Worm (Caenorhabditis elegans) whole organism, L2 larva: ENCODE results near the gene znf-782.

Experiments
- C34F6.9 ChIP-seq: fragments of 150-350 bp; optimal IDR thresholded peaks from 2 replicates; lab custom pipeline; 2014; ENCODE audit warnings: missing biosample characterization, missing genetic modification characterization
- F13H6.1 ChIP-seq: sonication (generic microtip); optimal IDR thresholded peaks from 2 replicates; lab custom pipeline; 2016; ENCODE audit warnings: missing genetic modification characterization, missing compliant biosample characterization
- R02D3.7 ChIP-seq: fragments of 150-350 bp; optimal IDR thresholded peaks from 2 replicates; lab custom pipeline; 2014; ENCODE audit warnings: missing biosample characterization, missing genetic modification characterization
- Y55F3AM.14 ChIP-seq: fragments of 200-800 bp; sonication (Bioruptor generic); optimal IDR thresholded peaks from 2 replicates; lab custom pipeline; 2018; ENCODE audit warnings: mild to moderate bottlenecking, missing genetic modification characterization, missing compliant biosample characterization
- ZK546.5 ChIP-seq: sonication (generic microtip); optimal IDR thresholded peaks from 2 replicates; lab custom pipeline; 2017; ENCODE audit warnings: missing biosample characterization, missing genetic modification characterization
- alr-1 ChIP-seq: fragments of 150-350 bp; optimal IDR thresholded peaks from 2 replicates; lab custom pipeline; 2014; ENCODE audit warnings: missing biosample characterization, missing genetic modification characterization
- aly-2 ChIP-seq: fragments of 150-350 bp; optimal IDR thresholded peaks from 2 replicates; lab custom pipeline; 2014; ENCODE audit warnings: missing biosample characterization, missing genetic modification characterization
- ama-1 ChIP-seq: fragments of 150-350 bp; optimal IDR thresholded peaks from 2 replicates; lab custom pipeline; 2018; ENCODE audit warnings: inconsistent platforms
- blmp-1 ChIP-seq: sonication (generic microtip); optimal IDR thresholded peaks from 2 replicates; lab custom pipeline; 2017; ENCODE audit warnings: missing genetic modification characterization, mild to moderate bottlenecking, missing compliant biosample characterization, antibody characterized with exemption, moderate library complexity; ENCODE audit not compliant: insufficient read depth
- ceh-16 ChIP-seq: fragments of 150-350 bp; optimal IDR thresholded peaks from 2 replicates; lab custom pipeline; 2014; ENCODE audit warnings: missing biosample characterization, missing genetic modification characterization
- ceh-82 ChIP-seq: fragments of 150-350 bp; optimal IDR thresholded peaks from 2 replicates; lab custom pipeline; 2014; ENCODE audit warnings: missing biosample characterization, missing genetic modification characterization
- crh-2 ChIP-seq: sonication (generic microtip); optimal IDR thresholded peaks from 2 replicates; lab custom pipeline; 2017; ENCODE audit warnings: missing biosample characterization, missing genetic modification characterization
- dmd-4 ChIP-seq: sonication (generic microtip); optimal IDR thresholded peaks from 2 replicates; lab custom pipeline; 2017; ENCODE audit warnings: missing biosample characterization, missing genetic modification characterization
- egl-27 ChIP-seq: sonication (generic microtip); optimal IDR thresholded peaks from 3 replicates; lab custom pipeline; 2017; ENCODE audit warnings: missing biosample characterization, missing genetic modification reagents, missing genetic modification characterization
- elt-1 ChIP-seq: fragments of 150-350 bp; optimal IDR thresholded peaks from 2 replicates; lab custom pipeline; 2014; ENCODE audit warnings: missing biosample characterization, missing genetic modification characterization
- elt-3 ChIP-seq: sonication (generic microtip); optimal IDR thresholded peaks from 2 replicates; lab custom pipeline; 2017; ENCODE audit warnings: missing biosample characterization, missing genetic modification characterization
- fos-1 ChIP-seq: fragments of 150-350 bp; optimal IDR thresholded peaks from 2 replicates; lab custom pipeline; 2014; ENCODE audit warnings: missing biosample characterization, missing genetic modification characterization
- gmeb-1 ChIP-seq: fragments of 150-350 bp; optimal IDR thresholded peaks from 2 replicates; lab custom pipeline; 2014; ENCODE audit warnings: missing biosample characterization, missing genetic modification characterization
- lin-11 ChIP-seq: fragments of 150-350 bp; sonication (generic microtip); optimal IDR thresholded peaks from 2 replicates; lab custom pipeline; 2014; ENCODE audit warnings: missing biosample characterization, missing genetic modification characterization, inconsistent platforms, mixed read lengths
- lin-13 ChIP-seq: fragments of 150-350 bp; optimal IDR thresholded peaks from 2 replicates; lab custom pipeline; 2014; ENCODE audit warnings: missing biosample characterization, missing genetic modification reagents, missing genetic modification characterization
- lin-39 ChIP-seq: fragments of 150-350 bp; optimal IDR thresholded peaks from 2 replicates; lab custom pipeline; 2014; ENCODE audit warnings: missing biosample characterization, missing genetic modification reagents, missing genetic modification characterization
- lsy-2 ChIP-seq, 2 experiments: fragments of 150-350 bp in 1 of 2; sonication (generic microtip) in 1 of 2; optimal IDR thresholded peaks; 2 replicates each; lab custom pipeline; 2014 to 2017; ENCODE audit warnings: missing biosample characterization in 2 of 2, missing genetic modification characterization in 2 of 2
- mab-5 ChIP-seq: fragments of 150-350 bp; optimal IDR thresholded peaks from 2 replicates; lab custom pipeline; 2014; ENCODE audit warnings: missing biosample characterization, missing genetic modification characterization
- mbf-1 ChIP-seq: sonication (generic microtip); optimal IDR thresholded peaks from 2 replicates; lab custom pipeline; 2017; ENCODE audit warnings: missing biosample characterization, missing genetic modification characterization
- mdl-1 ChIP-seq, 2 experiments: fragments of 150-350 bp in 1 of 2; sonication (generic microtip) in 1 of 2; optimal IDR thresholded peaks; 2 replicates each; lab custom pipeline; 2017; ENCODE audit warnings: missing biosample characterization in 2 of 2, missing genetic modification characterization in 2 of 2
- nhr-10 ChIP-seq: sonication (generic microtip); optimal IDR thresholded peaks from 2 replicates; lab custom pipeline; 2017; ENCODE audit warnings: missing biosample characterization, missing genetic modification characterization
- nhr-11 ChIP-seq: fragments of 150-350 bp; optimal IDR thresholded peaks from 2 replicates; lab custom pipeline; 2014; ENCODE audit warnings: missing biosample characterization, missing genetic modification characterization
- nhr-12 ChIP-seq: fragments of 150-350 bp; optimal IDR thresholded peaks from 2 replicates; lab custom pipeline; 2014; ENCODE audit warnings: missing biosample characterization, missing genetic modification characterization
- nhr-129 ChIP-seq: fragments of 150-350 bp; optimal IDR thresholded peaks from 2 replicates; lab custom pipeline; 2014; ENCODE audit warnings: missing biosample characterization, missing genetic modification characterization
- nhr-21 ChIP-seq: fragments of 150-350 bp; optimal IDR thresholded peaks from 2 replicates; lab custom pipeline; 2014; ENCODE audit warnings: missing biosample characterization, missing genetic modification characterization
- nhr-23 ChIP-seq: fragments of 150-350 bp; optimal IDR thresholded peaks from 2 replicates; lab custom pipeline; 2014; ENCODE audit warnings: missing biosample characterization, missing genetic modification reagents, missing genetic modification characterization
- nhr-237 ChIP-seq: fragments of 150-350 bp; optimal IDR thresholded peaks from 2 replicates; lab custom pipeline; 2014; ENCODE audit warnings: missing biosample characterization, missing genetic modification characterization
- nhr-25 ChIP-seq: fragments of 150-350 bp; sonication (generic microtip); optimal IDR thresholded peaks from 3 replicates; lab custom pipeline; 2014; ENCODE audit warnings: missing biosample characterization, missing genetic modification characterization
- nhr-6 ChIP-seq: fragments of 150-350 bp; optimal IDR thresholded peaks from 2 replicates; lab custom pipeline; 2014; ENCODE audit warnings: missing biosample characterization, missing genetic modification characterization
- nhr-77 ChIP-seq: fragments of 150-350 bp; optimal IDR thresholded peaks from 2 replicates; lab custom pipeline; 2014; ENCODE audit warnings: missing biosample characterization, missing genetic modification characterization
- peb-1 ChIP-seq: fragments of 150-350 bp; optimal IDR thresholded peaks from 2 replicates; lab custom pipeline; 2014; ENCODE audit warnings: missing biosample characterization, missing genetic modification characterization
- sem-4 ChIP-seq: fragments of 150-350 bp; optimal IDR thresholded peaks from 2 replicates; lab custom pipeline; 2014; ENCODE audit warnings: missing biosample characterization, missing genetic modification reagents, missing genetic modification characterization
- skn-1 ChIP-seq: sonication (generic microtip); optimal IDR thresholded peaks from 2 replicates; lab custom pipeline; 2017; ENCODE audit warnings: missing biosample characterization, missing genetic modification characterization
- sma-3 ChIP-seq: sonication (generic microtip); optimal IDR thresholded peaks from 2 replicates; lab custom pipeline; 2016; ENCODE audit warnings: missing genetic modification reagents, missing genetic modification characterization, missing compliant biosample characterization
- sma-9 ChIP-seq, 2 experiments: fragments of 150-350 bp in 1 of 2; sonication (generic microtip) in 1 of 2; optimal IDR thresholded peaks; 2 replicates each; lab custom pipeline; 2014 to 2016; ENCODE audit warnings: missing genetic modification characterization in 2 of 2, mild to moderate bottlenecking in 1 of 2, missing biosample characterization in 1 of 2, missing compliant biosample characterization in 1 of 2, missing genetic modification reagents in 1 of 2, moderate library complexity in 1 of 2
- snpc-4 ChIP-seq: fragments of 150-350 bp; optimal IDR thresholded peaks from 2 replicates; lab custom pipeline; 2014; ENCODE audit warnings: missing biosample characterization, missing genetic modification characterization
- unc-39 ChIP-seq: fragments of 150-350 bp; optimal IDR thresholded peaks from 2 replicates; lab custom pipeline; 2014; ENCODE audit warnings: missing biosample characterization, missing genetic modification characterization
- unc-55 ChIP-seq: fragments of 150-350 bp; sonication (generic microtip); optimal IDR thresholded peaks from 3 replicates; lab custom pipeline; 2014; ENCODE audit warnings: missing biosample characterization, missing genetic modification reagents, missing genetic modification characterization
- unc-62 ChIP-seq: fragments of 150-350 bp; optimal IDR thresholded peaks from 2 replicates; lab custom pipeline; 2014; ENCODE audit warnings: missing biosample characterization, missing genetic modification reagents, missing genetic modification characterization
- zag-1 ChIP-seq: fragments of 150-350 bp; optimal IDR thresholded peaks from 2 replicates; lab custom pipeline; 2014; ENCODE audit warnings: missing biosample characterization, missing genetic modification characterization
- ztf-1 ChIP-seq: fragments of 200-800 bp; sonication (Bioruptor generic); conservative IDR thresholded peaks from 2 replicates; pipeline ENCODE4 v1.3.6; 2022; ENCODE audit warnings: missing genetic modification characterization, missing compliant biosample characterization
- ztf-11 ChIP-seq: sonication (generic microtip); optimal IDR thresholded peaks from 2 replicates; lab custom pipeline; 2017; ENCODE audit warnings: missing biosample characterization, missing genetic modification characterization
- ztf-4 ChIP-seq: fragments of 150-350 bp; optimal IDR thresholded peaks from 2 replicates; lab custom pipeline; 2014; ENCODE audit warnings: missing biosample characterization, missing genetic modification characterization

znf-782 gene

DNA sequence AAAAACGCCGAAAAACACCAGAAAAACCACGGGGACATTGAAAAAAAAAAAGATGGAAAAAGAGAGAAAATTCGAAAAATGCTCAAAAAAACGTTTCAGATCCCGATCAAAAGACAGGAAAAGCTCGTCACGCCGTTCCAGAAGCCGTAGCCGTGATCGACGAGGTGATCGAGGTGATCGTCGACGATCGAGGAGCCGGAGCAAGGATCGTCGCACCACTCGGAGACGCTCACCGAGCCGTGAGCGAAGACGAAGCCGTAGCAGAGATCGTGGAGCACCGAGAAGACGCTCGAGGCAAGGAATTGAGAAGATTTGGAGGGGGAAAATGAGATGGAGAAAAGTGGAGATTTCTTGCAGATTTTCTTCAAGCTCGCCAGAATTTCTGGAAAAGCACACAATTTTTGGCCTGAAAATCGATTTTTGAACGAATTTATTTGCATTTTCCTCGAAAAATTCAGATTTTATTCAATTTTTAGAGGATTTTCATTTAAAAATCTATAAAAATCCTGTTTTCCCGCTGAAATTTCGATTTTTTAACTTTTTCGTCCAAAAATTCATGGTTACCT lies 54.0 kb downstream of the znf-782 start:
- no peak for TF ChIP-seq nhr-12 (tag; lab: Kevin White, UChicago)
- TF ChIP-seq F13H6.1, result no peak
- no peak for TF ChIP-seq ztf-11 (tag; lab: Kevin White, UChicago)

DNA sequence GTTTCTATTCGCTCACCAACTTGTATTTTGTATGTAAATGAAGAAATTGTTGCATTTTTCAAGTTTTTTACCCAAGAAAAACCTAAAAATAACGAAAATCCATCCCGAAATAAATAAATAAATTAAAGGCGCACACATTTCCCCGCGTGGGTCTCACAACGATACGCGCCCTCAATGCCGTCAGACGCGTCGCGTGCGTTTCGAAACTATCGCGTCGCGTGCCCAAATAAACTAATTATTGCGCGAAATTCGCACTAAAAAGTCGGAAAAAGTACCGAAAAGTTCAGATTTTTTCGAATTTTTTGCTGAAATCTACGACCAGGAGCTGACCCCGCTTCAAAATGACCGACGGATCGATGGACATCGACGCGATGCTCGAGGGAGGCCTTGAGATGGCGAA lies 54.9 kb downstream of the znf-782 start, which contains the start of gene rbm-39:
Gene rbm-39, plus strand, starts transcription at position 178 of the 400 bp plus-strand sequence.
- no peak for TF ChIP-seq skn-1 (tag; lab: Kevin White, UChicago)
- no peak for TF ChIP-seq elt-1 (tag; lab: Kevin White, UChicago)
- peak; percentile 70 for TF ChIP-seq nhr-21 (tag; lab: Kevin White, UChicago)
- no peak for TF ChIP-seq unc-39 (tag; lab: Kevin White, UChicago)
- no peak for TF ChIP-seq aly-2
- no peak for TF ChIP-seq nhr-23 (tag; lab: Kevin White, UChicago)
- no peak for TF ChIP-seq elt-3
- TF ChIP-seq fos-1 (tag; lab: Kevin White, UChicago), result peak; percentile 48
- TF ChIP-seq unc-62, result no peak
- no peak for TF ChIP-seq nhr-77
- TF ChIP-seq zag-1 (tag; lab: Kevin White, UChicago), result no peak
- TF ChIP-seq C34F6.9 (tag; lab: Kevin White, UChicago), result peak; percentile 92
- TF ChIP-seq mbf-1 (tag; lab: Kevin White, UChicago), result no peak
- peak; percentile 77 for TF ChIP-seq nhr-129 (tag; lab: Kevin White, UChicago)
- TF ChIP-seq lin-13 (GFP tag; lab: Kevin White, UChicago), result peak; percentile 87
- TF ChIP-seq ztf-1, result no peak
- no peak for TF ChIP-seq nhr-12 (tag; lab: Kevin White, UChicago)
- TF ChIP-seq nhr-6, result peak; percentile 28
- TF ChIP-seq unc-55, result peak; percentile 92
- TF ChIP-seq lin-39 (tag; lab: Kevin White, UChicago), result no peak
- TF ChIP-seq ceh-82 (tag; lab: Kevin White, UChicago), result peak; percentile 4
- TF ChIP-seq mdl-1 (tag; optimal IDR thresholded peaks at IDR 0.05; lab: Kevin White, UChicago), result peak in 1 of 2 experiments; percentile 59
- TF ChIP-seq egl-27 (tag; lab: Kevin White, UChicago), result peak; percentile 43
- TF ChIP-seq ztf-11 (tag; lab: Kevin White, UChicago), result no peak
- TF ChIP-seq nhr-10 (tag; lab: Kevin White, UChicago), result no peak
- peak; percentile 76 for TF ChIP-seq F13H6.1
- no peak for TF ChIP-seq sma-9 (GFP tag; optimal IDR thresholded peaks at IDR 0.05; lab: Kevin White, UChicago)
- TF ChIP-seq sma-9 (tag; optimal IDR thresholded peaks at IDR 0.05; lab: Kevin White, UChicago), result no peak
- no peak for TF ChIP-seq nhr-11 (tag; lab: Kevin White, UChicago)
- TF ChIP-seq gmeb-1 (tag; lab: Kevin White, UChicago), result peak; percentile 82
- peak; percentile 82 for TF ChIP-seq lin-11 (tag; lab: Kevin White, UChicago)
- TF ChIP-seq ztf-4 (tag; lab: Kevin White, UChicago), result peak; percentile 20
- peak; percentile 8 for TF ChIP-seq sem-4 (tag; lab: Kevin White, UChicago)
- peak; percentile 59 for TF ChIP-seq ama-1 (lab: Kevin White, UChicago)
- no peak for TF ChIP-seq dmd-4 (tag; lab: Kevin White, UChicago)
- TF ChIP-seq mab-5, result peak; percentile 5
- no peak for TF ChIP-seq peb-1
- peak; percentile 20 for TF ChIP-seq ZK546.5 (tag; lab: Kevin White, UChicago)
- no peak for TF ChIP-seq R02D3.7
- TF ChIP-seq ceh-16 (tag; lab: Kevin White, UChicago), result peak; percentile 26
- peak; percentile 68 for TF ChIP-seq nhr-25 (tag; lab: Kevin White, UChicago)
- peak; percentile 83 for TF ChIP-seq sma-3 (GFP tag; lab: Kevin White, UChicago)
- peak; percentile 84 for TF ChIP-seq crh-2 (tag; lab: Kevin White, UChicago)
- peak; percentile 14 for TF ChIP-seq blmp-1 (tag; lab: Kevin White, UChicago)
- TF ChIP-seq lsy-2 (tag; optimal IDR thresholded peaks at IDR 0.05; lab: Kevin White, UChicago), result peak; percentile 80 to 90
- TF ChIP-seq snpc-4, result peak; percentile 52
- no peak for TF ChIP-seq Y55F3AM.14 (GFP tag; lab: Kevin White, UChicago)
- no peak for TF ChIP-seq nhr-237 (tag; lab: Kevin White, UChicago)
- no peak for TF ChIP-seq alr-1 (tag; lab: Kevin White, UChicago)
